Fruit fly (Drosophila melanogaster) whole organism, embryonic: ENCODE results near the gene Drsl1.

Source experiments
- B-H1 ChIP-seq: fragments of 200-800 bp; sonication (Bioruptor generic); IDR thresholded peaks from 3 replicates; pipeline ENCODE4 v1.3.6; 2022; ENCODE audit warnings: missing biosample characterization, missing genetic modification characterization
- Bteb2 ChIP-seq: fragments of 200-800 bp; sonication (Bioruptor generic); optimal IDR thresholded peaks from 2 replicates; lab custom pipeline; 2016; ENCODE audit warnings: missing biosample characterization, missing genetic modification characterization
- CG13287 ChIP-seq: fragments of 200-800 bp; sonication (Bioruptor generic); IDR thresholded peaks from 2 replicates; pipeline ENCODE4 v1.3.6; 2022; ENCODE audit warnings: missing biosample characterization, missing genetic modification characterization; ENCODE audit not compliant: partially characterized antibody
- CG13894 ChIP-seq: fragments of 200-800 bp; sonication (Bioruptor generic); optimal IDR thresholded peaks from 3 replicates; lab custom pipeline; 2018; ENCODE audit warnings: missing biosample characterization, mild to moderate bottlenecking, missing genetic modification characterization, moderate library complexity
- CG16779 ChIP-seq: fragments of 200-800 bp; sonication (Bioruptor generic); IDR thresholded peaks from 2 replicates; pipeline ENCODE4 v1.3.6; 2022; ENCODE audit warnings: missing biosample characterization, missing genetic modification characterization
- CG16863 ChIP-seq: fragments of 200-800 bp; sonication (Bioruptor generic); optimal IDR thresholded peaks from 3 replicates; lab custom pipeline; 2016; ENCODE audit warnings: missing biosample characterization, missing genetic modification characterization
- CG17385 ChIP-seq: fragments of 200-800 bp; sonication (Bioruptor generic); optimal IDR thresholded peaks from 3 replicates; lab custom pipeline; 2018; ENCODE audit warnings: missing biosample characterization, mild to moderate bottlenecking, missing genetic modification characterization
- CG17802 ChIP-seq: fragments of 200-800 bp; sonication (Bioruptor generic); optimal IDR thresholded peaks from 2 replicates; lab custom pipeline; 2018; ENCODE audit warnings: missing biosample characterization, mild to moderate bottlenecking, missing genetic modification characterization, moderate library complexity
- CG1832 ChIP-seq: fragments of 200-800 bp; sonication (Bioruptor generic); optimal IDR thresholded peaks from 2 replicates; lab custom pipeline; 2017; ENCODE audit warnings: missing biosample characterization, mild to moderate bottlenecking, missing genetic modification characterization, inconsistent platforms
- CG18476 ChIP-seq: fragments of 200-800 bp; sonication (Bioruptor generic); optimal IDR thresholded peaks from 2 replicates; lab custom pipeline; 2016; ENCODE audit warnings: missing biosample characterization, mild to moderate bottlenecking, missing genetic modification characterization
- CG2889 ChIP-seq: fragments of 200-800 bp; sonication (Bioruptor generic); IDR thresholded peaks from 3 replicates; pipeline ENCODE4 v1.3.6; 2022; ENCODE audit warnings: missing biosample characterization, missing genetic modification characterization
- CG3407 ChIP-seq: fragments of 200-800 bp; sonication (Bioruptor generic); optimal IDR thresholded peaks from 2 replicates; lab custom pipeline; 2018; ENCODE audit warnings: missing biosample characterization, mild to moderate bottlenecking, missing genetic modification characterization
- CG4424 ChIP-seq: fragments of 200-800 bp; sonication (Bioruptor generic); optimal IDR thresholded peaks from 3 replicates; lab custom pipeline; 2016; ENCODE audit warnings: missing biosample characterization, missing genetic modification characterization
- CG4707 ChIP-seq: fragments of 200-800 bp; sonication (Bioruptor generic); optimal IDR thresholded peaks from 2 replicates; lab custom pipeline; 2018; ENCODE audit warnings: missing biosample characterization, mild to moderate bottlenecking, missing genetic modification characterization, moderate library complexity
- CG5953 ChIP-seq: fragments of 200-800 bp; sonication (Bioruptor generic); IDR thresholded peaks from 2 replicates; pipeline ENCODE4 v1.3.6; 2022; ENCODE audit warnings: missing biosample characterization, missing genetic modification characterization
- CG6254 ChIP-seq: fragments of 200-800 bp; sonication (Bioruptor generic); optimal IDR thresholded peaks from 3 replicates; lab custom pipeline; 2017; ENCODE audit warnings: mild to moderate bottlenecking, missing biosample characterization, missing genetic modification reagents, missing genetic modification characterization
- CG6791 ChIP-seq: fragments of 200-800 bp; sonication (Bioruptor generic); IDR thresholded peaks from 3 replicates; pipeline ENCODE4 v1.3.6; 2022; ENCODE audit warnings: missing biosample characterization, missing genetic modification characterization; ENCODE audit not compliant: partially characterized antibody
- CG7745 ChIP-seq: fragments of 200-800 bp; sonication (Bioruptor generic); optimal IDR thresholded peaks from 2 replicates; lab custom pipeline; 2018; ENCODE audit warnings: missing biosample characterization, mild to moderate bottlenecking, missing genetic modification characterization, moderate library complexity
- Doc2 ChIP-seq: fragments of 200-800 bp; sonication (Bioruptor generic); IDR thresholded peaks from 2 replicates; pipeline ENCODE4 v1.3.6; 2022; ENCODE audit warnings: missing biosample characterization, missing genetic modification characterization
- Ets65A ChIP-seq: fragments of 200-800 bp; sonication (Bioruptor generic); peaks from one replicate; lab custom pipeline; 2016; ENCODE audit warnings: missing biosample characterization, missing genetic modification characterization
- Gug ChIP-seq: fragments of 200-800 bp; sonication (Bioruptor generic); IDR thresholded peaks from 4 replicates; pipeline ENCODE4 v1.3.6; 2022; ENCODE audit warnings: missing biosample characterization, missing genetic modification characterization
- H15 ChIP-seq: fragments of 200-800 bp; sonication (Bioruptor generic); IDR thresholded peaks from 3 replicates; pipeline ENCODE4 v1.3.6; 2022; ENCODE audit warnings: missing biosample characterization, missing genetic modification characterization
- HmgZ ChIP-seq: fragments of 200-800 bp; sonication (Bioruptor generic); optimal IDR thresholded peaks from 2 replicates; lab custom pipeline; 2018; ENCODE audit warnings: missing biosample characterization, mild to moderate bottlenecking, missing genetic modification characterization
- NK7.1 ChIP-seq: fragments of 200-800 bp; sonication (Bioruptor generic); optimal IDR thresholded peaks from 3 replicates; lab custom pipeline; 2016; ENCODE audit warnings: missing biosample characterization, missing genetic modification characterization
- Nf-YA ChIP-seq: fragments of 200-800 bp; sonication (Bioruptor generic); IDR thresholded peaks from 2 replicates; pipeline ENCODE4 v1.3.6; 2022; ENCODE audit warnings: missing biosample characterization, missing genetic modification characterization
- Nf-YB ChIP-seq: fragments of 200-800 bp; sonication (Bioruptor generic); optimal IDR thresholded peaks from 3 replicates; lab custom pipeline; 2019; ENCODE audit warnings: missing biosample characterization, mild to moderate bottlenecking, missing genetic modification characterization, moderate library complexity
- Oaz ChIP-seq: fragments of 200-800 bp; sonication (Bioruptor generic); IDR thresholded peaks from 2 replicates; pipeline ENCODE4 v1.3.6; 2022; ENCODE audit warnings: missing biosample characterization, missing genetic modification characterization
- Sry-δ ChIP-seq: fragments of 200-800 bp; sonication (Bioruptor generic); optimal IDR thresholded peaks from 2 replicates; lab custom pipeline; 2016; ENCODE audit warnings: missing biosample characterization, missing genetic modification characterization
- TFAM ChIP-seq: fragments of 200-800 bp; sonication (Bioruptor generic); optimal IDR thresholded peaks from 2 replicates; lab custom pipeline; 2017; ENCODE audit warnings: missing biosample characterization, missing genetic modification characterization, inconsistent platforms
- bcd ChIP-seq: fragments of 200-800 bp; sonication (Bioruptor generic); optimal IDR thresholded peaks from 2 replicates; lab custom pipeline; 2017; ENCODE audit warnings: missing biosample characterization, mild to moderate bottlenecking, missing genetic modification characterization
- caup ChIP-seq: fragments of 200-800 bp; sonication (Bioruptor generic); optimal IDR thresholded peaks from 3 replicates; lab custom pipeline; 2017; ENCODE audit warnings: missing biosample characterization, mild to moderate bottlenecking, missing genetic modification characterization, moderate library complexity; ENCODE audit not compliant: severe bottlenecking
- dmrt11E ChIP-seq: fragments of 200-800 bp; sonication (Bioruptor generic); optimal IDR thresholded peaks from 3 replicates; lab custom pipeline; 2018; ENCODE audit warnings: missing biosample characterization, mild to moderate bottlenecking, missing genetic modification characterization, moderate library complexity
- fd3F ChIP-seq: fragments of 200-800 bp; sonication (Bioruptor generic); optimal IDR thresholded peaks from 2 replicates; lab custom pipeline; 2018; ENCODE audit warnings: missing biosample characterization, mild to moderate bottlenecking, missing genetic modification characterization, moderate library complexity
- fd96Cb ChIP-seq: fragments of 200-800 bp; sonication (Bioruptor generic); optimal IDR thresholded peaks from 2 replicates; lab custom pipeline; 2018; ENCODE audit warnings: missing biosample characterization, mild to moderate bottlenecking, missing genetic modification characterization, moderate library complexity
- gcm2 ChIP-seq: fragments of 200-800 bp; sonication (Bioruptor generic); optimal IDR thresholded peaks from 2 replicates; lab custom pipeline; 2016; ENCODE audit warnings: missing biosample characterization, missing genetic modification characterization
- gfzf ChIP-seq: fragments of 200-800 bp; sonication (Bioruptor generic); optimal IDR thresholded peaks from 2 replicates; lab custom pipeline; 2016; ENCODE audit warnings: missing biosample characterization, mild to moderate bottlenecking, missing genetic modification characterization, moderate library complexity
- gsb-n ChIP-seq: fragments of 200-800 bp; sonication (Bioruptor generic); optimal IDR thresholded peaks from 3 replicates; lab custom pipeline; 2018; ENCODE audit warnings: missing biosample characterization, mild to moderate bottlenecking, missing genetic modification characterization
- ind ChIP-seq: fragments of 200-800 bp; sonication (Bioruptor generic); optimal IDR thresholded peaks from 3 replicates; lab custom pipeline; 2016; ENCODE audit warnings: missing biosample characterization, missing genetic modification characterization
- knrl ChIP-seq: fragments of 200-800 bp; sonication (Bioruptor generic); IDR thresholded peaks from 3 replicates; pipeline ENCODE4 v1.3.6; 2022; ENCODE audit warnings: missing biosample characterization, missing genetic modification characterization; ENCODE audit not compliant: partially characterized antibody
- lmd ChIP-seq: fragments of 200-800 bp; sonication (Bioruptor generic); IDR thresholded peaks from 2 replicates; pipeline ENCODE4 v1.3.6; 2022; ENCODE audit warnings: missing biosample characterization, missing genetic modification characterization
- mirr ChIP-seq: fragments of 200-800 bp; sonication (Bioruptor generic); optimal IDR thresholded peaks from 3 replicates; lab custom pipeline; 2018; ENCODE audit warnings: missing biosample characterization, mild to moderate bottlenecking, missing genetic modification characterization
- nau ChIP-seq: fragments of 200-800 bp; sonication (Bioruptor generic); optimal IDR thresholded peaks from 3 replicates; lab custom pipeline; 2017; ENCODE audit warnings: missing biosample characterization, mild to moderate bottlenecking, missing genetic modification characterization, missing genetic modification reagents
- oc ChIP-seq: fragments of 200-800 bp; sonication (Bioruptor generic); optimal IDR thresholded peaks from 2 replicates; lab custom pipeline; 2018; ENCODE audit warnings: missing biosample characterization, mild to moderate bottlenecking, missing genetic modification characterization, moderate library complexity
- pb ChIP-seq: fragments of 200-800 bp; sonication (Bioruptor generic); optimal IDR thresholded peaks from 3 replicates; lab custom pipeline; 2016; ENCODE audit warnings: missing biosample characterization, missing genetic modification characterization
- pros ChIP-seq: fragments of 200-800 bp; sonication (Bioruptor generic); optimal IDR thresholded peaks from 3 replicates; lab custom pipeline; 2019; ENCODE audit warnings: missing biosample characterization, mild to moderate bottlenecking, missing genetic modification characterization, moderate library complexity
- salm ChIP-seq: fragments of 200-800 bp; sonication (Bioruptor generic); optimal IDR thresholded peaks from 2 replicates; lab custom pipeline; 2018; ENCODE audit warnings: missing biosample characterization, mild to moderate bottlenecking, missing genetic modification characterization
- ssp ChIP-seq: fragments of 200-800 bp; sonication (Bioruptor generic); IDR thresholded peaks from 2 replicates; pipeline ENCODE4 v1.3.6; 2022; ENCODE audit warnings: missing biosample characterization, missing genetic modification characterization
- trh ChIP-seq: fragments of 200-800 bp; sonication (Bioruptor generic); optimal IDR thresholded peaks from 2 replicates; lab custom pipeline; 2016; ENCODE audit warnings: missing biosample characterization, missing genetic modification characterization
- zfh2 ChIP-seq: fragments of 200-800 bp; sonication (Bioruptor generic); optimal IDR thresholded peaks from 2 replicates; lab custom pipeline; 2016; ENCODE audit warnings: missing biosample characterization, missing genetic modification characterization

Gene Drsl1

dm6 chr3L:3382489-3382879 is 46.9 kb upstream of the Drsl1 start (continued):
- TF ChIP-seq CG1832 (no peak), mirr (peak; percentile 1), Bteb2 (GFP tag; lab: Kevin White, UChicago) (peak; percentile 78), dmrt11E (tag; lab: Kevin White, UChicago) (peak; percentile 92), B-H1 (GFP tag; lab: Robert Waterston, UW) (peak; percentile 77), CG13287 (GFP tag; lab: Robert Waterston, UW) (no peak), CG16779 (GFP tag; lab: Robert Waterston, UW) (peak; percentile 43; the same call in 1 of the 2 replicates), fd3F (peak; percentile 84), CG2889 (peak; percentile 70; the same call in 2 of the 3 replicates), knrl (no peak), caup (GFP tag; lab: Kevin White, UChicago) (peak; percentile 79), TFAM (GFP tag; lab: Kevin White, UChicago) (peak; percentile 65), CG18476 (peak; percentile 86)

dm6 chr3L:3381869-3382488 is 46.4 kb upstream of the Drsl1 start:
- TF ChIP-seq pros (GFP tag; lab: Kevin White, UChicago) (no peak), Nf-YA (no peak), CG7745 (tag; lab: Kevin White, UChicago) (no peak), H15 (peak; percentile 51; the same call in 1 of the 3 replicates), CG3407 (GFP tag; lab: Kevin White, UChicago) (no peak), Gug (GFP tag; lab: Robert Waterston, UW) (0 out of 4 replicates have a peak, but pooled peaks have one; percentile 23), CG5953 (GFP tag; lab: Robert Waterston, UW) (peak; percentile 31; the same call in 1 of the 2 replicates), Sry-δ (no peak), Nf-YB (GFP tag; lab: Kevin White, UChicago) (no peak), bcd (GFP tag; lab: Kevin White, UChicago) (no peak), NK7.1 (GFP tag; lab: Kevin White, UChicago) (no peak), lmd (peak; percentile 75), Ets65A (GFP tag; lab: Kevin White, UChicago) (no peak), ssp (GFP tag; lab: Robert Waterston, UW) (no peak), Oaz (peak; percentile 50), fd96Cb (tag; lab: Kevin White, UChicago) (peak; percentile 25), CG13894 (tag; lab: Kevin White, UChicago) (no peak), pb (GFP tag; lab: Kevin White, UChicago) (no peak), zfh2 (GFP tag; lab: Kevin White, UChicago) (peak; percentile 14), CG4424 (GFP tag; lab: Kevin White, UChicago) (no peak), oc (tag; lab: Kevin White, UChicago) (peak; percentile 37), salm (tag; lab: Kevin White, UChicago) (no peak), ind (peak; percentile 51), gfzf (GFP tag; lab: Kevin White, UChicago) (no peak), CG6791 (GFP tag; lab: Robert Waterston, UW) (no peak), gcm2 (GFP tag; lab: Kevin White, UChicago) (no peak), nau (GFP tag; lab: Kevin White, UChicago) (no peak), CG17802 (no peak), CG16863 (no peak), CG1832 (no peak), CG17385 (GFP tag; lab: Kevin White, UChicago) (peak; percentile 26), trh (GFP tag; lab: Kevin White, UChicago) (no peak), gsb-n (tag; lab: Kevin White, UChicago) (no peak), HmgZ (tag; lab: Kevin White, UChicago) (no peak), CG4707 (no peak), CG6254 (no peak), Doc2 (GFP tag; lab: Robert Waterston, UW) (no peak)
